Fruit fly (Drosophila melanogaster) whole organism, embryonic: ENCODE measurements around the gene CG9184.

Experiments
- Bteb2 ChIP-seq: fragments of 200-800 bp; sonication (Bioruptor generic); optimal IDR thresholded peaks from 2 replicates; lab custom pipeline; 2016; ENCODE audit warnings: missing biosample characterization, missing genetic modification characterization
- CG10654 ChIP-seq: fragments of 200-800 bp; sonication (Bioruptor generic); optimal IDR thresholded peaks from 2 replicates; lab custom pipeline; 2016; ENCODE audit warnings: missing biosample characterization, missing genetic modification characterization
- CG10979 ChIP-seq: fragments of 200-800 bp; sonication (Bioruptor generic); optimal IDR thresholded peaks from 2 replicates; lab custom pipeline; 2018; ENCODE audit warnings: missing biosample characterization, mild to moderate bottlenecking, missing genetic modification characterization, moderate library complexity
- CG11456 ChIP-seq: fragments of 200-800 bp; sonication (Bioruptor generic); IDR thresholded peaks from 3 replicates; pipeline ENCODE4 v1.3.6; 2022; ENCODE audit warnings: missing biosample characterization, missing genetic modification characterization
- CG12219 ChIP-seq: fragments of 200-800 bp; sonication (Bioruptor generic); optimal IDR thresholded peaks from 3 replicates; lab custom pipeline; 2018; ENCODE audit warnings: missing biosample characterization, mild to moderate bottlenecking, missing genetic modification characterization
- CG14014 ChIP-seq: fragments of 200-800 bp; sonication (Bioruptor generic); IDR thresholded peaks from 2 replicates; pipeline ENCODE4 v1.3.6; 2022; ENCODE audit warnings: missing biosample characterization, missing genetic modification characterization
- CG1603 ChIP-seq: fragments of 200-800 bp; sonication (Bioruptor generic); optimal IDR thresholded peaks from 2 replicates; lab custom pipeline; 2019; ENCODE audit warnings: missing biosample characterization, mild to moderate bottlenecking, missing genetic modification characterization, moderate library complexity
- CG17328 ChIP-seq: fragments of 200-800 bp; sonication (Bioruptor generic); IDR thresholded peaks from 2 replicates; pipeline ENCODE4 v1.3.6; 2022; ENCODE audit warnings: missing biosample characterization, missing genetic modification characterization
- CG31224 ChIP-seq: fragments of 200-800 bp; sonication (Bioruptor generic); IDR thresholded peaks from 2 replicates; pipeline ENCODE4 v1.3.6; 2022; ENCODE audit warnings: missing biosample characterization, missing genetic modification characterization
- CG6254 ChIP-seq: fragments of 200-800 bp; sonication (Bioruptor generic); optimal IDR thresholded peaks from 3 replicates; lab custom pipeline; 2017; ENCODE audit warnings: mild to moderate bottlenecking, missing biosample characterization, missing genetic modification reagents, missing genetic modification characterization
- CG6765 ChIP-seq: fragments of 200-800 bp; sonication (Bioruptor generic); optimal IDR thresholded peaks from 3 replicates; lab custom pipeline; 2017; ENCODE audit warnings: missing biosample characterization, mild to moderate bottlenecking, missing genetic modification characterization
- CG6854 ChIP-seq: fragments of 200-800 bp; sonication (Bioruptor generic); optimal IDR thresholded peaks from 3 replicates; lab custom pipeline; 2017; ENCODE audit warnings: missing biosample characterization, mild to moderate bottlenecking, missing genetic modification characterization
- CG7745 ChIP-seq: fragments of 200-800 bp; sonication (Bioruptor generic); optimal IDR thresholded peaks from 2 replicates; lab custom pipeline; 2018; ENCODE audit warnings: missing biosample characterization, mild to moderate bottlenecking, missing genetic modification characterization, moderate library complexity
- CG7839 ChIP-seq: fragments of 200-800 bp; sonication (Bioruptor generic); optimal IDR thresholded peaks from 3 replicates; lab custom pipeline; 2018; ENCODE audit warnings: missing biosample characterization, mild to moderate bottlenecking, missing genetic modification characterization, moderate library complexity
- CG8388 ChIP-seq: fragments of 200-800 bp; sonication (Bioruptor generic); optimal IDR thresholded peaks from 2 replicates; lab custom pipeline; 2019; ENCODE audit warnings: missing biosample characterization, mild to moderate bottlenecking, missing genetic modification characterization, moderate library complexity
- CoRest ChIP-seq: fragments of 200-800 bp; sonication (Bioruptor generic); optimal IDR thresholded peaks from 3 replicates; lab custom pipeline; 2018; ENCODE audit warnings: missing biosample characterization, mild to moderate bottlenecking, missing genetic modification characterization, moderate library complexity
- Dad ChIP-seq: fragments of 200-800 bp; sonication (Bioruptor generic); optimal IDR thresholded peaks from 3 replicates; lab custom pipeline; 2016; ENCODE audit warnings: missing biosample characterization, missing genetic modification characterization
- Dfd ChIP-seq, 2 experiments: fragments of >200 bp; optimal IDR thresholded peaks; 2 replicates each; lab custom pipeline; 2017; ENCODE audit warnings: missing biosample characterization in 2 of 2, missing genetic modification characterization in 2 of 2
- Gsc ChIP-seq: fragments of 200-800 bp; sonication (Bioruptor generic); IDR thresholded peaks from 2 replicates; pipeline ENCODE4 v1.3.6; 2022; ENCODE audit warnings: missing biosample characterization, missing genetic modification characterization
- HLH3B ChIP-seq: fragments of 200-800 bp; sonication (Bioruptor generic); IDR thresholded peaks from 2 replicates; pipeline ENCODE4 v1.3.6; 2022; ENCODE audit warnings: missing biosample characterization, missing genetic modification characterization
- Hr51 ChIP-seq, 2 experiments: fragments of 200-800 bp; sonication (Bioruptor generic); optimal IDR thresholded peaks; 2 replicates in 1 of 2; 3 replicates in 1 of 2; lab custom pipeline; 2016 to 2018; ENCODE audit warnings: missing biosample characterization in 2 of 2, missing genetic modification characterization in 2 of 2, mild to moderate bottlenecking in 1 of 2, moderate library complexity in 1 of 2
- Hsf ChIP-seq: fragments of 200-800 bp; sonication (Bioruptor generic); optimal IDR thresholded peaks from 3 replicates; lab custom pipeline; 2016; ENCODE audit warnings: missing biosample characterization, missing genetic modification characterization
- Max ChIP-seq: fragments of 200-800 bp; sonication (Bioruptor generic); optimal IDR thresholded peaks from 2 replicates; lab custom pipeline; 2016; ENCODE audit warnings: missing biosample characterization, mild to moderate bottlenecking, missing genetic modification characterization
- Mrtf ChIP-seq: fragments of 200-800 bp; sonication (Bioruptor generic); IDR thresholded peaks from 3 replicates; pipeline ENCODE4 v1.3.6; 2022; ENCODE audit warnings: missing biosample characterization, missing genetic modification characterization
- Ptx1 ChIP-seq: fragments of 200-800 bp; sonication (Bioruptor generic); IDR thresholded peaks from 2 replicates; pipeline ENCODE4 v1.3.6; 2022; ENCODE audit warnings: missing biosample characterization, missing genetic modification characterization
- Ravus ChIP-seq: fragments of 200-800 bp; sonication (Bioruptor generic); IDR thresholded peaks from 2 replicates; pipeline ENCODE4 v1.3.6; 2022; ENCODE audit warnings: missing biosample characterization, missing genetic modification characterization
- Sox100B ChIP-seq: fragments of 200-800 bp; sonication (Bioruptor generic); optimal IDR thresholded peaks from 3 replicates; lab custom pipeline; 2018; ENCODE audit warnings: missing biosample characterization, mild to moderate bottlenecking, missing genetic modification characterization
- Sox102F ChIP-seq: fragments of 200-800 bp; sonication (Bioruptor generic); optimal IDR thresholded peaks from 2 replicates; lab custom pipeline; 2018; ENCODE audit warnings: missing biosample characterization, mild to moderate bottlenecking, missing genetic modification characterization, moderate library complexity
- Xrp1 ChIP-seq: fragments of 200-800 bp; sonication (Bioruptor generic); IDR thresholded peaks from 2 replicates; pipeline ENCODE4 v1.3.6; 2022; ENCODE audit warnings: missing biosample characterization, missing genetic modification characterization
- ab ChIP-seq: fragments of 200-800 bp; sonication (Bioruptor generic); optimal IDR thresholded peaks from 2 replicates; lab custom pipeline; 2016; ENCODE audit warnings: missing biosample characterization, missing genetic modification characterization
- bowl ChIP-seq: fragments of 200-800 bp; sonication (Bioruptor generic); IDR thresholded peaks from 2 replicates; pipeline ENCODE4 v1.3.6; 2022; ENCODE audit warnings: missing biosample characterization, missing genetic modification characterization
- bsh ChIP-seq, 2 experiments: fragments of 200-800 bp; sonication (Bioruptor generic); optimal IDR thresholded peaks; 2 replicates each; lab custom pipeline; 2017 to 2018; ENCODE audit warnings: mild to moderate bottlenecking in 2 of 2, missing biosample characterization in 2 of 2, missing genetic modification characterization in 2 of 2, moderate library complexity in 1 of 2
- chif ChIP-seq, 2 experiments: fragments of 200-800 bp; sonication (Bioruptor generic); optimal IDR thresholded peaks; 3 replicates each; lab custom pipeline; 2016; ENCODE audit warnings: missing biosample characterization in 2 of 2, missing genetic modification characterization in 2 of 2
- chinmo ChIP-seq: fragments of 200-800 bp; sonication (Bioruptor generic); IDR thresholded peaks from 4 replicates; pipeline ENCODE4 v1.3.6; 2022; ENCODE audit warnings: missing biosample characterization, missing genetic modification characterization; ENCODE audit not compliant: partially characterized antibody
- ci ChIP-seq: fragments of 200-800 bp; sonication (Bioruptor generic); IDR thresholded peaks from 3 replicates; pipeline ENCODE4 v1.3.6; 2022; ENCODE audit warnings: missing biosample characterization, missing genetic modification characterization
- dmrt99B ChIP-seq: fragments of 200-800 bp; sonication (Bioruptor generic); optimal IDR thresholded peaks from 2 replicates; lab custom pipeline; 2018; ENCODE audit warnings: missing biosample characterization, mild to moderate bottlenecking, missing genetic modification characterization, moderate library complexity
- ems ChIP-seq: fragments of 200-800 bp; sonication (Bioruptor generic); optimal IDR thresholded peaks from 3 replicates; lab custom pipeline; 2016; ENCODE audit warnings: missing biosample characterization, missing genetic modification characterization
- en ChIP-seq: fragments of 200-800 bp; sonication (Bioruptor generic); optimal IDR thresholded peaks from 2 replicates; lab custom pipeline; 2016; ENCODE audit warnings: missing biosample characterization, missing genetic modification characterization
- eve ChIP-seq, 2 experiments: fragments of >200 bp; optimal IDR thresholded peaks; 2 replicates each; lab custom pipeline; 2017; ENCODE audit warnings: missing biosample characterization in 2 of 2, missing genetic modification characterization in 2 of 2
- ewg ChIP-seq: fragments of 200-800 bp; sonication (Bioruptor generic); optimal IDR thresholded peaks from 3 replicates; lab custom pipeline; 2017; ENCODE audit warnings: mild to moderate bottlenecking, missing biosample characterization, missing genetic modification reagents, missing genetic modification characterization
- fd3F ChIP-seq: fragments of 200-800 bp; sonication (Bioruptor generic); optimal IDR thresholded peaks from 2 replicates; lab custom pipeline; 2018; ENCODE audit warnings: missing biosample characterization, mild to moderate bottlenecking, missing genetic modification characterization, moderate library complexity
- fru ChIP-seq: fragments of >200 bp; optimal IDR thresholded peaks from 2 replicates; lab custom pipeline; 2017
- lilli ChIP-seq: fragments of 200-800 bp; sonication (Bioruptor generic); optimal IDR thresholded peaks from 3 replicates; lab custom pipeline; 2016; ENCODE audit warnings: missing biosample characterization, missing genetic modification characterization
- nmo ChIP-seq: fragments of 200-800 bp; sonication (Bioruptor generic); optimal IDR thresholded peaks from 2 replicates; lab custom pipeline; 2018; ENCODE audit warnings: missing biosample characterization, mild to moderate bottlenecking, missing genetic modification characterization, moderate library complexity
- p53 ChIP-seq: fragments of 200-800 bp; sonication (Bioruptor generic); optimal IDR thresholded peaks from 2 replicates; lab custom pipeline; 2016; ENCODE audit warnings: missing biosample characterization, missing genetic modification characterization
- pb ChIP-seq: fragments of 200-800 bp; sonication (Bioruptor generic); optimal IDR thresholded peaks from 3 replicates; lab custom pipeline; 2016; ENCODE audit warnings: missing biosample characterization, missing genetic modification characterization
- ranshi ChIP-seq: fragments of 200-800 bp; sonication (Bioruptor generic); IDR thresholded peaks from 2 replicates; pipeline ENCODE4 v1.3.6; 2022; ENCODE audit warnings: missing biosample characterization, missing genetic modification characterization
- row ChIP-seq: fragments of 200-800 bp; sonication (Bioruptor generic); IDR thresholded peaks from 3 replicates; pipeline ENCODE4 v1.3.6; 2022; ENCODE audit warnings: missing biosample characterization, missing genetic modification characterization
- scrt ChIP-seq: fragments of 200-800 bp; sonication (Bioruptor generic); optimal IDR thresholded peaks from 2 replicates; lab custom pipeline; 2018; ENCODE audit warnings: missing biosample characterization, mild to moderate bottlenecking, missing genetic modification characterization, moderate library complexity
- sisA ChIP-seq: fragments of 200-800 bp; sonication (Bioruptor generic); IDR thresholded peaks from 2 replicates; pipeline ENCODE4 v1.3.6; 2022; ENCODE audit warnings: missing biosample characterization, missing genetic modification characterization
- sna ChIP-seq: fragments of 200-800 bp; sonication (Bioruptor generic); IDR thresholded peaks from 2 replicates; pipeline ENCODE4 v1.3.6; 2022; ENCODE audit warnings: missing biosample characterization, missing genetic modification characterization; ENCODE audit not compliant: partially characterized antibody

The CG9184 gene

DNA sequence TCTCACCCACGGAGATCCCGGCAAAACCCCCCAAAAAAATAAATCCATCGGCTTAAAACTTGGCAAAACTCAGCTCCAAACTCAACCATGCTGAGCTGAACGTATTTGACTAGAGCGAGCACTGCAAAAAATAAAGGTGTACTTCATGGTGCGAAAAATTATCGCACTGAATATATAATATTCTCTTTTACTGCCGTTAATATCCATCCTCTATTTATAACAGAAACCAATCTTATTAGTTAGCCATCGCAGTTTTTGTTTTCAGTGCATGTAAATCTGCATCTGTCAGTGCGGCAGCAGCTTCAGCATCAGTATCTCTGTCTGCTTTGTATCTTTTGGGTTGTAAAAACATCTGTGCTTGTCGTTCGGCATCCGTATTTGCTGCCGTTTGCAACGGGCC lies 48.3 kb upstream of the CG9184 start (continued):
- TF ChIP-seq Ravus (GFP tag; lab: Robert Waterston, UW) (no peak), en (GFP tag; lab: Kevin White, UChicago) (no peak), Dfd (GFP tag; optimal IDR thresholded peaks at IDR 0.05; lab: Kevin White, UChicago) (no peak), CG17328 (GFP tag; lab: Robert Waterston, UW) (peak; percentile 57), CoRest (tag; lab: Kevin White, UChicago) (no peak), Bteb2 (GFP tag; lab: Kevin White, UChicago) (no peak), scrt (no peak), CG12219 (GFP tag; lab: Kevin White, UChicago) (peak; percentile 11), lilli (GFP tag; lab: Kevin White, UChicago) (peak; percentile 12), Max (GFP tag; lab: Kevin White, UChicago) (no peak), nmo (GFP tag; lab: Kevin White, UChicago) (peak; percentile 34), Ptx1 (GFP tag; lab: Robert Waterston, UW) (peak; percentile 42), Hsf (GFP tag; lab: Kevin White, UChicago) (peak; percentile 18), bsh (GFP tag; optimal IDR thresholded peaks at IDR 0.05; lab: Kevin White, UChicago) (peak in 1 of 2 experiments; percentile 38), CG7839 (peak; percentile 43), Mrtf (GFP tag; lab: Robert Waterston, UW) (no peak), CG7745 (tag; lab: Kevin White, UChicago) (no peak), CG8388 (peak; percentile 20), CG10654 (GFP tag; lab: Kevin White, UChicago) (peak; percentile 6), ranshi (GFP tag; lab: Robert Waterston, UW) (no peak), fd3F (no peak), chinmo (GFP tag; lab: Robert Waterston, UW) (no peak), eve (GFP tag; optimal IDR thresholded peaks at IDR 0.05; lab: Kevin White, UChicago) (peak in 1 of 2 experiments; percentile 17), ab (GFP tag; lab: Kevin White, UChicago) (no peak), CG10979 (peak; percentile 32), Hr51 (GFP tag; optimal IDR thresholded peaks at IDR 0.05; lab: Kevin White, UChicago) (peak in 1 of 2 experiments; percentile 52), ems (peak; percentile 20), Sox100B (GFP tag; lab: Kevin White, UChicago) (peak; percentile 12), Xrp1 (GFP tag; lab: Robert Waterston, UW) (peak; percentile 36; the same call in 1 of the 2 replicates), Dad (no peak), row (GFP tag; lab: Robert Waterston, UW) (peak; percentile 27; the same call in 1 of the 3 replicates), fru (lab: Kevin White, UChicago) (no peak), CG6765 (GFP tag; lab: Kevin White, UChicago) (no peak), dmrt99B (peak; percentile 47), bowl (GFP tag; lab: Robert Waterston, UW) (0 out of 2 replicates have a peak, but pooled peaks have one; percentile 13), chif (GFP tag; optimal IDR thresholded peaks at IDR 0.05; lab: Kevin White, UChicago) (peak in 1 of 2 experiments; percentile 42), CG31224 (GFP tag; lab: Robert Waterston, UW) (no peak), CG14014 (GFP tag; lab: Robert Waterston, UW) (no peak), CG6254 (GFP tag; lab: Kevin White, UChicago) (no peak), CG11456 (no peak), HLH3B (peak; percentile 54), Sox102F (GFP tag; lab: Kevin White, UChicago) (peak; percentile 51), CG6854 (no peak), pb (GFP tag; lab: Kevin White, UChicago) (no peak), ewg (peak; percentile 3), ci (GFP tag; lab: Robert Waterston, UW) (peak; percentile 44; the same call in 1 of the 3 replicates), sisA (peak; percentile 23; the same call in 1 of the 2 replicates), p53 (GFP tag; lab: Kevin White, UChicago) (no peak), sna (GFP tag; lab: Robert Waterston, UW) (no peak), Gsc (GFP tag; lab: Robert Waterston, UW) (no peak), CG1603 (peak; percentile 64)
